Worm (Caenorhabditis elegans) whole organism, young adult: ENCODE data around the gene usip-1.

Experiments used
- B0019.2 ChIP-seq: fragments of 200-800 bp; sonication (Bioruptor generic); conservative IDR thresholded peaks from 2 replicates; pipeline ENCODE4 v1.3.6; 2022; ENCODE audit warnings: missing genetic modification reagents, missing genetic modification characterization, missing compliant biosample characterization
- B0261.1 ChIP-seq: sonication (generic microtip); optimal IDR thresholded peaks from 2 replicates; lab custom pipeline; 2016; ENCODE audit warnings: mild to moderate bottlenecking, missing genetic modification characterization, moderate library complexity, missing compliant biosample characterization
- C06A6.2 ChIP-seq: fragments of 200-800 bp; sonication (Bioruptor generic); conservative IDR thresholded peaks from 2 replicates; pipeline ENCODE4 v1.3.6; 2022; ENCODE audit warnings: missing genetic modification characterization, missing compliant biosample characterization
- F10E7.11 ChIP-seq: sonication (generic microtip); optimal IDR thresholded peaks from 2 replicates; lab custom pipeline; 2017; ENCODE audit warnings: mild to moderate bottlenecking, missing genetic modification characterization, moderate library complexity, missing compliant biosample characterization
- F22D6.2 ChIP-seq: sonication (generic microtip); optimal IDR thresholded peaks from 2 replicates; lab custom pipeline; 2016; ENCODE audit warnings: mild to moderate bottlenecking, missing genetic modification characterization, missing compliant biosample characterization
- F39B2.1 ChIP-seq: fragments of 200-800 bp; sonication (Bioruptor generic); IDR thresholded peaks from 2 replicates; pipeline ENCODE4 v1.3.6; 2022; ENCODE audit warnings: missing genetic modification reagents, missing genetic modification characterization, missing compliant biosample characterization
- F55B11.4 ChIP-seq: sonication (generic microtip); optimal IDR thresholded peaks from 2 replicates; lab custom pipeline; 2016; ENCODE audit warnings: missing compliant biosample characterization, missing genetic modification characterization, borderline replicate concordance; ENCODE audit not compliant: insufficient read depth
- F57A8.1 ChIP-seq: fragments of 200-800 bp; sonication (Bioruptor generic); optimal IDR thresholded peaks from 2 replicates; lab custom pipeline; 2018; ENCODE audit warnings: mild to moderate bottlenecking, missing genetic modification characterization, moderate library complexity, missing compliant biosample characterization
- Y53F4B.3 ChIP-seq: fragments of 200-800 bp; sonication (Bioruptor generic); IDR thresholded peaks from 2 replicates; pipeline ENCODE4 v1.3.6; 2022; ENCODE audit warnings: missing genetic modification reagents, missing genetic modification characterization, missing compliant biosample characterization
- aptf-2 ChIP-seq: fragments of 200-800 bp; sonication (Bioruptor generic); conservative IDR thresholded peaks from 2 replicates; pipeline ENCODE4 v1.3.6; 2022; ENCODE audit warnings: missing genetic modification reagents, missing genetic modification characterization, missing compliant biosample characterization
- aptf-3 ChIP-seq: fragments of 200-800 bp; sonication (Bioruptor generic); IDR thresholded peaks from 2 replicates; pipeline ENCODE4 v1.3.6; 2022; ENCODE audit warnings: missing genetic modification characterization, missing compliant biosample characterization
- athp-1 ChIP-seq: sonication (generic microtip); optimal IDR thresholded peaks from 2 replicates; lab custom pipeline; 2017; ENCODE audit warnings: mild to moderate bottlenecking, missing genetic modification characterization, missing compliant biosample characterization
- attf-5 ChIP-seq: fragments of 200-800 bp; sonication (Bioruptor generic); optimal IDR thresholded peaks from 2 replicates; lab custom pipeline; 2018; ENCODE audit warnings: mild to moderate bottlenecking, missing genetic modification characterization, missing compliant biosample characterization
- bed-1 ChIP-seq: fragments of 200-800 bp; sonication (Bioruptor generic); IDR thresholded peaks from 2 replicates; pipeline ENCODE4 v1.3.6; 2022; ENCODE audit warnings: missing genetic modification reagents, missing genetic modification characterization, missing compliant biosample characterization
- bed-2 ChIP-seq: fragments of 200-800 bp; sonication (Bioruptor generic); IDR thresholded peaks from 2 replicates; pipeline ENCODE4 v1.3.6; 2022; ENCODE audit warnings: missing genetic modification reagents, missing genetic modification characterization, missing compliant biosample characterization
- ccch-3 ChIP-seq: fragments of 200-800 bp; sonication (Bioruptor generic); optimal IDR thresholded peaks from 2 replicates; lab custom pipeline; 2018; ENCODE audit warnings: mild to moderate bottlenecking, missing genetic modification characterization, missing compliant biosample characterization
- cebp-2 ChIP-seq: fragments of 200-800 bp; sonication (Bioruptor generic); IDR thresholded peaks from 2 replicates; pipeline ENCODE4 v1.3.6; 2022; ENCODE audit warnings: missing genetic modification characterization, missing compliant biosample characterization
- ceh-40 ChIP-seq: fragments of 200-800 bp; sonication (Bioruptor generic); IDR thresholded peaks from 2 replicates; pipeline ENCODE4 v1.3.6; 2022; ENCODE audit warnings: missing genetic modification characterization, missing compliant biosample characterization
- ceh-58 ChIP-seq: fragments of 200-800 bp; sonication (Bioruptor generic); IDR thresholded peaks from 2 replicates; pipeline ENCODE4 v1.3.6; 2022; ENCODE audit warnings: missing genetic modification characterization, missing compliant biosample characterization
- ceh-79 ChIP-seq: sonication (generic microtip); optimal IDR thresholded peaks from 2 replicates; lab custom pipeline; 2017; ENCODE audit warnings: mild to moderate bottlenecking, missing genetic modification characterization, missing compliant biosample characterization
- egl-18 ChIP-seq: fragments of 200-800 bp; sonication (Bioruptor generic); IDR thresholded peaks from 2 replicates; pipeline ENCODE4 v1.3.6; 2022; ENCODE audit warnings: missing genetic modification reagents, missing genetic modification characterization, missing compliant biosample characterization
- fkh-3 ChIP-seq: sonication (generic microtip); optimal IDR thresholded peaks from 2 replicates; lab custom pipeline; 2016; ENCODE audit warnings: mild to moderate bottlenecking, missing genetic modification characterization, missing compliant biosample characterization
- hlh-12 ChIP-seq: sonication (generic microtip); optimal IDR thresholded peaks from 2 replicates; lab custom pipeline; 2016; ENCODE audit warnings: missing genetic modification characterization, missing compliant biosample characterization
- hlh-26 ChIP-seq: fragments of 200-800 bp; sonication (Bioruptor generic); conservative IDR thresholded peaks from 2 replicates; pipeline ENCODE4 v1.3.6; 2022; ENCODE audit warnings: missing genetic modification reagents, missing genetic modification characterization, missing compliant biosample characterization
- let-607 ChIP-seq, 2 experiments: fragments of 200-800 bp in 1 of 2; sonication (Bioruptor generic) in 1 of 2; sonication (generic microtip) in 1 of 2; optimal IDR thresholded peaks; 2 replicates each; lab custom pipeline; 2016 to 2018; ENCODE audit warnings: mild to moderate bottlenecking in 2 of 2, missing compliant biosample characterization in 2 of 2, missing genetic modification characterization in 2 of 2, moderate library complexity in 2 of 2, missing genotype in 1 of 2
- lin-54 ChIP-seq: fragments of 200-800 bp; sonication (Bioruptor generic); optimal IDR thresholded peaks from 2 replicates; lab custom pipeline; 2018; ENCODE audit warnings: mild to moderate bottlenecking, missing genetic modification characterization, missing compliant biosample characterization
- lir-1 ChIP-seq: fragments of 200-800 bp; sonication (Bioruptor generic); conservative IDR thresholded peaks from 2 replicates; pipeline ENCODE4 v1.3.6; 2022; ENCODE audit warnings: missing genetic modification reagents, missing genetic modification characterization, missing compliant biosample characterization
- madf-10 ChIP-seq: sonication (generic microtip); optimal IDR thresholded peaks from 2 replicates; lab custom pipeline; 2016; ENCODE audit warnings: mild to moderate bottlenecking, missing genetic modification characterization, missing compliant biosample characterization
- mel-28 ChIP-seq: sonication (generic microtip); optimal IDR thresholded peaks from 2 replicates; lab custom pipeline; 2016; ENCODE audit warnings: borderline replicate concordance, mild to moderate bottlenecking, missing genetic modification characterization, missing compliant biosample characterization
- nfyb-1 ChIP-seq: fragments of 200-800 bp; sonication (Bioruptor generic); IDR thresholded peaks from 2 replicates; pipeline ENCODE4 v1.3.6; 2022; ENCODE audit warnings: missing genetic modification reagents, missing genetic modification characterization, missing compliant biosample characterization
- nhr-120 ChIP-seq: fragments of 200-800 bp; sonication (Bioruptor generic); IDR thresholded peaks from 2 replicates; pipeline ENCODE4 v1.3.6; 2022; ENCODE audit warnings: missing genetic modification characterization, missing compliant biosample characterization
- nhr-179 ChIP-seq: sonication (generic microtip); optimal IDR thresholded peaks from 2 replicates; lab custom pipeline; 2016; ENCODE audit warnings: mild to moderate bottlenecking, missing genetic modification characterization, missing compliant biosample characterization
- nhr-80 ChIP-seq: sonication (generic microtip); optimal IDR thresholded peaks from 2 replicates; lab custom pipeline; 2016; ENCODE audit warnings: missing genetic modification characterization, missing compliant biosample characterization
- snpc-3.4 ChIP-seq: sonication (generic microtip); optimal IDR thresholded peaks from 2 replicates; lab custom pipeline; 2017; ENCODE audit warnings: missing genetic modification characterization, mild to moderate bottlenecking, missing compliant biosample characterization, antibody characterized with exemption, moderate library complexity, missing genotype, missing genetic modification reagents
- somi-1 ChIP-seq: fragments of 200-800 bp; sonication (Bioruptor generic); optimal IDR thresholded peaks from 2 replicates; lab custom pipeline; 2018; ENCODE audit warnings: mild to moderate bottlenecking, missing genetic modification characterization, missing compliant biosample characterization
- xnd-1 ChIP-seq: sonication (generic microtip); optimal IDR thresholded peaks from 2 replicates; lab custom pipeline; 2016; ENCODE audit warnings: missing genotype, missing genetic modification reagents, missing genetic modification characterization, missing compliant biosample characterization
- ztf-22 ChIP-seq: fragments of 200-800 bp; sonication (Bioruptor generic); optimal IDR thresholded peaks from 2 replicates; lab custom pipeline; 2018; ENCODE audit warnings: mild to moderate bottlenecking, missing genetic modification characterization, moderate library complexity, missing compliant biosample characterization
- ztf-28 ChIP-seq: fragments of 200-800 bp; sonication (Bioruptor generic); IDR thresholded peaks from 2 replicates; pipeline ENCODE4 v1.3.6; 2022; ENCODE audit warnings: missing genetic modification reagents, missing genetic modification characterization, missing compliant biosample characterization

Gene usip-1

DNA sequence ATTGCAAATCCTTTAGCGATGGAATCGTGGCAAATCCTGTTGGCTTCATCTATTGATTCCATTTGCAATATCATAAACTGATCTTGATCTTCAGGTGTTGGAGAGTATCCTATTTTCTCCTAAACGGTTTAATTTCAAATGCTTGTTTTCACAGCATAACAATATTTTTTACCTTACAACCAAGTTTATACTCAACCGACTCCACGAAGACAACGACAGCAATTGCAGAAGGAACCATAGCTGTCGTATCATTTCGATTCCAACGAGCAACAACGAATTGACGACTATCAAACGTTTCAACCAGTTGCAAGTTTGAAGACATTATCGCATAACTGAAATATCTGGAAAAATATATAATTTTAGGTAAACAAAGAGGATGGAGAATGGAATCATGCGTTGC is at the start of gene usip-1:
usip-1 (minus strand) TSS at position 341 of the 400 bp plus-strand sequence.
- no peak for TF ChIP-seq F57A8.1 (GFP tag; lab: Kevin White, UChicago)
- TF ChIP-seq, all 124 proteins: peak for 0

DNA sequence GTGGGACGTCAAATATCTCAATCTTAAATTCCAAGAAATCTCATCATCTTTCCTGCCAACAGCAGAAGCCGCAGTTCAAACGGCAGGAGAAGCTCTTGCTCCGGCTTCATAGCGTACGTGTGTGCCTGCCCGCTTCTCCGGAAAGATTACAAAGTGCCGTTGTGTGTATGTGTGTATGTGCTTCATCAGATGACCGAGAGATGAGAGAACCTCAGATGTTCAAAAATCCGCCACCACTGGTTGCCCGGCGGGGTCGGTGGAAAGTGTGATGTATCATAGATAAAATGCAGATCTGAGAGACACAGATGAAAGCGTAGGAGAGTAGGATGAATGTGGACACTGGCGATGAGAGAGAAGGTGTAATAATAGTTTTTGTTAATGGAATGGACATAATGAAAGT is 49.4 kb upstream of the usip-1 start:
- TF ChIP-seq lir-1 (GFP tag; lab: Robert Waterston, UW) (no peak), Y53F4B.3 (GFP tag; lab: Robert Waterston, UW) (no peak), nhr-179 (tag; lab: Kevin White, UChicago) (no peak), snpc-3.4 (tag; lab: Kevin White, UChicago) (no peak), hlh-26 (GFP tag; lab: Robert Waterston, UW) (no peak), ztf-28 (GFP tag; lab: Robert Waterston, UW) (no peak), F57A8.1 (GFP tag; lab: Kevin White, UChicago) (no peak), F55B11.4 (no peak), cebp-2 (GFP tag; lab: Robert Waterston, UW) (no peak), hlh-12 (tag; lab: Kevin White, UChicago) (no peak)

DNA sequence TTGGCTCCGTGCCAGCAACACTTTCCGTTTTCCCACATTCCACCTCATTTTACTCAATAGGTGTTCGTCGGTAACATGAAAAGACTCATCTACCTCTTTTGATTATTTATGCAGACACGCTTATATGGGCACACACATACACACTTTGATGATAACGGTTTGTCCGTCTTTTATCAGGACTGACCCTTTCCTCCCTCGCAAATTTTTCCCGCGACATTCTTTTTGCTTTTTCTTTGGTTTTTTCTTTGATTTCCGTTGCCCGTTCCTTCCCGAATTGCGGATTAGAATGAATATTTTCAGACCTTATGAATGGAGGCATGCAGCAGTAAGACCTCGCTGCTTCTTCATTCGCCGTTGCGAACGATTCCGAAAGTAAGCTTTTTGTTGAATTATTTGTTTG is 29.0 kb upstream of the usip-1 start, which contains the start of gene vab-8:
vab-8 (plus strand) TSS at position 301 of the 400 bp plus-strand sequence.
- peak; percentile 57 for TF ChIP-seq nhr-80 (tag; lab: Kevin White, UChicago)
- TF ChIP-seq ccch-3 (GFP tag; lab: Kevin White, UChicago): no peak
- no peak for TF ChIP-seq F39B2.1 (GFP tag; lab: Robert Waterston, UW)
- TF ChIP-seq ztf-22 (GFP tag; lab: Kevin White, UChicago): no peak
- TF ChIP-seq, all 124 proteins: peak for 1

DNA sequence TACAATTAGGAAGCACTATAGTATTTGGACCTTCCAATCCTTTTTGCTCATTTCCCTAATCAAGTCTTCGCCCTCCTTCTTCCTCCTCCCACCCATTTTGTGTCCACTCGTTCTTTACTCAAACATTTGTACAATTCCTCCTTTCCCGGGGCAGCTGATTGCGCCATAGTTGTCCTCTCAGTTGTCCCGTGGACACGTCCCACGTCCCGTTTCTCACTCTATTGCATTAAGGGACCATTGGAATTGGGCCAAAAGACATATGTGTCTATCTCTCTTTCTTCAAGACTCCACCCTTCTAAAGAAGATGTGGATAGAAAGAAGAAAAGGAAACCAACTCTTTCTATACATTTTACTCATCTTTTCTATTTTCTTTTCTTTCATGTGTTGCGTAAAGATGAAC is 27.1 kb upstream of the usip-1 start:
- TF ChIP-seq madf-10 (no peak), B0261.1 (no peak), B0019.2 (no peak), ceh-79 (no peak), attf-5 (GFP tag; lab: Kevin White, UChicago) (no peak), xnd-1 (no peak), athp-1 (tag; lab: Kevin White, UChicago) (no peak), Y53F4B.3 (GFP tag; lab: Robert Waterston, UW) (no peak), mel-28 (tag; lab: Kevin White, UChicago) (no peak), F22D6.2 (no peak), C06A6.2 (GFP tag; lab: Robert Waterston, UW) (no peak), egl-18 (no peak), F10E7.11 (tag; lab: Kevin White, UChicago) (no peak), ceh-58 (GFP tag; lab: Robert Waterston, UW) (no peak)

DNA sequence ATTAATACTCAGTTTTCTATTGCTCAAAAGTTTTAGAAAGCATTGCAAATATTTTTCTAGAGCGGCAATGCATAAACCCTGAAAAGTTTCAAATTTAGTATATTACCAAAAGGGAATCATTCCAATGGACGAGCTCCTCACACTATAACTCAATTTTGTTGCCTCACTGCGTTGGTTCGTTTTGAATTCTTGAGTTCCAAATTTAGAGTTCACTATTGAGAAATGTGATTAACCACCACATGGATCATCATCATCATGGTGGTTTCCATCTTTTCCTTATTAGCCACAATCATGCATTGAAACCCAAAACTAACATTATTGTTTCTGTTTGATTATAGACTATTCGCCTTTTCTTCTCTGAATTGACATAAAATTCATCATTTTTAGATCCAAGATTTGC is 26.0 kb upstream of the usip-1 start:
- TF ChIP-seq bed-1 (no peak), somi-1 (no peak), Y53F4B.3 (GFP tag; lab: Robert Waterston, UW) (no peak), fkh-3 (tag; lab: Kevin White, UChicago) (no peak), let-607 (tag; optimal IDR thresholded peaks at IDR 0.05; lab: Kevin White, UChicago) (no peak)
- TF ChIP-seq, all 124 proteins: peak for 0

DNA sequence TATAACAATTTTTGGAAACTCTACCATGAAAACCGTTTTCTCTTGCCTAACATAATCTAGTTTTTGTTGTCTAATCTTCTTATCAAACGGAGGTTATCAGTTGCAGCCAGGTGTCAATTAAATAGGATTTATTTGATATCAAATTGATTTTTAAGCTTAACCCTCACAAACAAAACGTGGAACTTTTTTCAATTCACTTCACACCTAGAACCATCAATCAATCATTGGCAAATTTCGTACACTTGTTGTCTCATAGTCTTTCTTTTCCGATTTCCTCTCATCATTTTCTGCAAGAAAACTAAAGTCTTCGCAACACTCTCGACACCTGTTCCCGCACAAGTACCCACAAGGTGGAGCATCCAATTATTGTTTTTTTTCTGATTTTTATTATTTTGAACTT is 24.7 kb upstream of the usip-1 start:
- TF ChIP-seq let-607 (tag; optimal IDR thresholded peaks at IDR 0.05; lab: Kevin White, UChicago) (peak; percentile 96), nfyb-1 (GFP tag; lab: Robert Waterston, UW) (no peak), nhr-120 (GFP tag; lab: Robert Waterston, UW) (no peak), nhr-80 (tag; lab: Kevin White, UChicago) (peak; percentile 70), ceh-40 (GFP tag; lab: Robert Waterston, UW) (no peak), aptf-3 (GFP tag; lab: Robert Waterston, UW) (no peak), lin-54 (no peak), bed-2 (no peak), aptf-2 (GFP tag; lab: Robert Waterston, UW) (no peak)
- TF ChIP-seq, all 124 proteins: peak for 2
